Fruit fly (Drosophila melanogaster) whole organism, embryonic: ENCODE results near the gene CG8312.
A peak's percentile ranks its signal among the peaks of the same experiment; 100 is the strongest.

Experiments
- Ada2b ChIP-seq: fragments of 200-800 bp; sonication (Bioruptor generic); IDR thresholded peaks from 2 replicates; pipeline ENCODE4 v1.3.6; 2022; ENCODE audit warnings: missing biosample characterization, missing genetic modification characterization
- BEAF-32 ChIP-seq: fragments of 200-800 bp; sonication (Bioruptor generic); optimal IDR thresholded peaks from 3 replicates; lab custom pipeline; 2017; ENCODE audit warnings: missing biosample characterization, missing genetic modification characterization, mild to moderate bottlenecking, moderate library complexity, missing genetic modification reagents
- CG10366 ChIP-seq: fragments of 200-800 bp; sonication (Bioruptor generic); IDR thresholded peaks from 2 replicates; pipeline ENCODE4 v1.3.6; 2022; ENCODE audit warnings: missing biosample characterization, missing genetic modification characterization
- CG11723 ChIP-seq: fragments of 200-800 bp; sonication (Bioruptor generic); optimal IDR thresholded peaks from 2 replicates; lab custom pipeline; 2017; ENCODE audit warnings: missing biosample characterization, mild to moderate bottlenecking, missing genetic modification characterization
- CG12744 ChIP-seq: fragments of 200-800 bp; sonication (Bioruptor generic); optimal IDR thresholded peaks from 2 replicates; lab custom pipeline; 2016; ENCODE audit warnings: missing biosample characterization, missing genetic modification characterization
- CG13123 ChIP-seq: fragments of 200-800 bp; sonication (Bioruptor generic); optimal IDR thresholded peaks from 2 replicates; lab custom pipeline; 2016; ENCODE audit warnings: missing biosample characterization, missing genetic modification characterization
- CG13624 ChIP-seq: fragments of 200-800 bp; sonication (Bioruptor generic); optimal IDR thresholded peaks from 2 replicates; lab custom pipeline; 2016; ENCODE audit warnings: missing biosample characterization, missing genetic modification characterization
- CG14441 ChIP-seq: fragments of 200-800 bp; sonication (Bioruptor generic); IDR thresholded peaks from 2 replicates; pipeline ENCODE4 v1.3.6; 2022; ENCODE audit warnings: missing biosample characterization, missing genetic modification characterization
- CG14860 ChIP-seq: fragments of 200-800 bp; sonication (Bioruptor generic); IDR thresholded peaks from 3 replicates; pipeline ENCODE4 v1.3.6; 2022; ENCODE audit warnings: missing biosample characterization, missing genetic modification characterization; ENCODE audit not compliant: partially characterized antibody
- CG15011 ChIP-seq: fragments of 200-800 bp; sonication (Bioruptor generic); optimal IDR thresholded peaks from 3 replicates; lab custom pipeline; 2018; ENCODE audit warnings: missing biosample characterization, mild to moderate bottlenecking, missing genetic modification characterization
- CG31388 ChIP-seq: fragments of 200-800 bp; sonication (Bioruptor generic); optimal IDR thresholded peaks from 2 replicates; lab custom pipeline; 2016; ENCODE audit warnings: missing biosample characterization, missing genetic modification characterization
- CG32767 ChIP-seq: fragments of 200-800 bp; sonication (Bioruptor generic); IDR thresholded peaks from 2 replicates; pipeline ENCODE4 v1.3.6; 2022; ENCODE audit warnings: missing biosample characterization, missing genetic modification characterization
- CG32772 ChIP-seq: fragments of 200-800 bp; sonication (Bioruptor generic); IDR thresholded peaks from 2 replicates; pipeline ENCODE4 v1.3.6; 2022; ENCODE audit warnings: missing biosample characterization, missing genetic modification characterization
- CG43689 ChIP-seq: fragments of 200-800 bp; sonication (Bioruptor generic); IDR thresholded peaks from 2 replicates; pipeline ENCODE4 v1.3.6; 2022; ENCODE audit warnings: missing biosample characterization, missing genetic modification characterization
- CG5245 ChIP-seq: fragments of 200-800 bp; sonication (Bioruptor generic); optimal IDR thresholded peaks from 3 replicates; lab custom pipeline; 2016; ENCODE audit warnings: missing biosample characterization, missing genetic modification characterization
- CG7987 ChIP-seq: fragments of 200-800 bp; sonication (Bioruptor generic); optimal IDR thresholded peaks from 2 replicates; lab custom pipeline; 2018; ENCODE audit warnings: missing biosample characterization, mild to moderate bottlenecking, missing genetic modification characterization, moderate library complexity
- CG8290 ChIP-seq, 3 experiments: fragments of 200-800 bp; sonication (Bioruptor generic); optimal IDR thresholded peaks; 2 replicates each; lab custom pipeline; 2016 to 2019; ENCODE audit warnings: missing biosample characterization in 3 of 3, missing genetic modification characterization in 3 of 3, mild to moderate bottlenecking in 2 of 3, moderate library complexity in 1 of 3
- CG8924 ChIP-seq: fragments of 200-800 bp; optimal IDR thresholded peaks from 3 replicates; lab custom pipeline; 2019; ENCODE audit warnings: missing biosample characterization, mild to moderate bottlenecking, missing genetic modification characterization, moderate library complexity
- CG9876 ChIP-seq: fragments of 200-800 bp; sonication (Bioruptor generic); optimal IDR thresholded peaks from 2 replicates; lab custom pipeline; 2016; ENCODE audit warnings: missing biosample characterization, missing genetic modification characterization
- Dek ChIP-seq: fragments of 200-800 bp; sonication (Bioruptor generic); optimal IDR thresholded peaks from 3 replicates; lab custom pipeline; 2019; ENCODE audit warnings: missing biosample characterization, mild to moderate bottlenecking, missing genetic modification characterization, moderate library complexity
- ERR ChIP-seq: fragments of 200-800 bp; sonication (Bioruptor generic); optimal IDR thresholded peaks from 2 replicates; lab custom pipeline; 2016; ENCODE audit warnings: missing biosample characterization, missing genetic modification characterization
- Fer3 ChIP-seq: fragments of 200-800 bp; sonication (Bioruptor generic); optimal IDR thresholded peaks from 2 replicates; lab custom pipeline; 2018; ENCODE audit warnings: missing biosample characterization, mild to moderate bottlenecking, missing genetic modification characterization, moderate library complexity
- GATAe ChIP-seq: fragments of 200-800 bp; sonication (Bioruptor generic); conservative IDR thresholded peaks from 2 replicates; pipeline ENCODE4 v1.3.6; 2022; ENCODE audit warnings: missing biosample characterization, missing genetic modification characterization
- HLH3B ChIP-seq: fragments of 200-800 bp; sonication (Bioruptor generic); IDR thresholded peaks from 2 replicates; pipeline ENCODE4 v1.3.6; 2022; ENCODE audit warnings: missing biosample characterization, missing genetic modification characterization
- HLH54F ChIP-seq: fragments of 200-800 bp; sonication (Bioruptor generic); optimal IDR thresholded peaks from 3 replicates; lab custom pipeline; 2016; ENCODE audit warnings: missing biosample characterization, missing genetic modification characterization
- Jarid2 ChIP-seq: fragments of 200-800 bp; sonication (Bioruptor generic); optimal IDR thresholded peaks from 3 replicates; lab custom pipeline; 2017; ENCODE audit warnings: mild to moderate bottlenecking, missing biosample characterization, missing genetic modification reagents, missing genetic modification characterization
- Lim3 ChIP-seq: fragments of 200-800 bp; sonication (Bioruptor generic); IDR thresholded peaks from 2 replicates; pipeline ENCODE4 v1.3.6; 2022; ENCODE audit warnings: missing biosample characterization, missing genetic modification characterization
- Lpt ChIP-seq: fragments of >200 bp; optimal IDR thresholded peaks from 2 replicates; lab custom pipeline; 2018; ENCODE audit warnings: missing biosample characterization, missing genetic modification characterization
- MBD-R2 ChIP-seq: fragments of 200-800 bp; sonication (Bioruptor generic); IDR thresholded peaks from 2 replicates; pipeline ENCODE4 v1.3.6; 2022; ENCODE audit warnings: missing biosample characterization, missing genetic modification characterization
- Pdp1 ChIP-seq, 2 experiments: fragments of 200-800 bp; sonication (Bioruptor generic); optimal IDR thresholded peaks; 3 replicates each; lab custom pipeline; 2016; ENCODE audit warnings: missing biosample characterization in 2 of 2, missing genetic modification characterization in 2 of 2, mild to moderate bottlenecking in 1 of 2, moderate library complexity in 1 of 2
- az2 ChIP-seq: fragments of 200-800 bp; sonication (Bioruptor generic); optimal IDR thresholded peaks from 3 replicates; lab custom pipeline; 2016; ENCODE audit warnings: missing biosample characterization, missing genetic modification characterization
- bowl ChIP-seq: fragments of 200-800 bp; sonication (Bioruptor generic); IDR thresholded peaks from 2 replicates; pipeline ENCODE4 v1.3.6; 2022; ENCODE audit warnings: missing biosample characterization, missing genetic modification characterization
- bsh ChIP-seq, 2 experiments: fragments of 200-800 bp; sonication (Bioruptor generic); optimal IDR thresholded peaks; 2 replicates each; lab custom pipeline; 2017 to 2018; ENCODE audit warnings: mild to moderate bottlenecking in 2 of 2, missing biosample characterization in 2 of 2, missing genetic modification characterization in 2 of 2, moderate library complexity in 1 of 2
- caup ChIP-seq: fragments of 200-800 bp; sonication (Bioruptor generic); optimal IDR thresholded peaks from 3 replicates; lab custom pipeline; 2017; ENCODE audit warnings: missing biosample characterization, mild to moderate bottlenecking, missing genetic modification characterization, moderate library complexity; ENCODE audit not compliant: severe bottlenecking
- crp ChIP-seq, 2 experiments: fragments of 200-800 bp; sonication (Bioruptor generic); optimal IDR thresholded peaks; 2 replicates in 1 of 2; 3 replicates in 1 of 2; lab custom pipeline; 2017; ENCODE audit warnings: missing biosample characterization in 2 of 2, missing genetic modification characterization in 2 of 2, mild to moderate bottlenecking in 1 of 2, moderate library complexity in 1 of 2
- danr ChIP-seq: fragments of 200-800 bp; sonication (Bioruptor generic); IDR thresholded peaks from 2 replicates; pipeline ENCODE4 v1.3.6; 2022; ENCODE audit warnings: missing biosample characterization, missing genetic modification characterization
- dpn ChIP-seq, 2 experiments: fragments of 200-800 bp; sonication (Bioruptor generic); optimal IDR thresholded peaks; 3 replicates each; lab custom pipeline; 2016; ENCODE audit warnings: missing biosample characterization in 2 of 2, missing genetic modification characterization in 2 of 2
- grn ChIP-seq: fragments of 200-800 bp; sonication (Bioruptor generic); optimal IDR thresholded peaks from 3 replicates; lab custom pipeline; 2017; ENCODE audit warnings: missing biosample characterization, missing genetic modification characterization
- gsb ChIP-seq: fragments of 200-800 bp; sonication (Bioruptor generic); IDR thresholded peaks from 2 replicates; pipeline ENCODE4 v1.3.6; 2022; ENCODE audit warnings: missing biosample characterization, missing genetic modification characterization
- hkb ChIP-seq, 2 experiments: fragments of 200-800 bp in 1 of 2; fragments of >200 bp in 1 of 2; sonication (Bioruptor generic) in 1 of 2; IDR thresholded peaks in 1 of 2; optimal IDR thresholded peaks in 1 of 2; 2 replicates each; pipeline versions ENCODE4 v1.3.6 to Lab custom; 2017 to 2022; ENCODE audit warnings: missing biosample characterization in 1 of 2, missing genetic modification characterization in 1 of 2
- maf-S ChIP-seq: fragments of 200-800 bp; sonication (Bioruptor generic); optimal IDR thresholded peaks from 2 replicates; lab custom pipeline; 2016; ENCODE audit warnings: missing biosample characterization, missing genetic modification characterization
- nom ChIP-seq: fragments of 200-800 bp; sonication (Bioruptor generic); optimal IDR thresholded peaks from 2 replicates; lab custom pipeline; 2017; ENCODE audit warnings: missing biosample characterization, missing genetic modification characterization, mild to moderate bottlenecking, moderate library complexity, missing genetic modification reagents
- p53 ChIP-seq: fragments of 200-800 bp; sonication (Bioruptor generic); optimal IDR thresholded peaks from 2 replicates; lab custom pipeline; 2016; ENCODE audit warnings: missing biosample characterization, missing genetic modification characterization
- peb ChIP-seq: fragments of 200-800 bp; sonication (Bioruptor generic); IDR thresholded peaks from 2 replicates; pipeline ENCODE4 v1.3.6; 2022; ENCODE audit warnings: missing biosample characterization, missing genetic modification characterization
- ranshi ChIP-seq: fragments of 200-800 bp; sonication (Bioruptor generic); IDR thresholded peaks from 2 replicates; pipeline ENCODE4 v1.3.6; 2022; ENCODE audit warnings: missing biosample characterization, missing genetic modification characterization
- so ChIP-seq: fragments of 200-800 bp; sonication (Bioruptor generic); IDR thresholded peaks from 3 replicates; pipeline ENCODE4 v1.3.6; 2022; ENCODE audit warnings: missing biosample characterization, missing genetic modification characterization
- sob ChIP-seq: fragments of 200-800 bp; sonication (Bioruptor generic); IDR thresholded peaks from 2 replicates; pipeline ENCODE4 v1.3.6; 2022; ENCODE audit warnings: missing biosample characterization, missing genetic modification characterization
- toy ChIP-seq: fragments of 200-800 bp; sonication (Bioruptor generic); IDR thresholded peaks from 2 replicates; pipeline ENCODE4 v1.3.6; 2022; ENCODE audit warnings: missing biosample characterization, missing genetic modification characterization

CG8312 gene

dm6 chr3R:9573812-9574587 lies 17.1 kb upstream of the CG8312 start, which contains the start of gene CG9399 (continued):
- TF ChIP-seq CG31388 (GFP tag; lab: Kevin White, UChicago) (peak; percentile 91), crp (GFP tag; optimal IDR thresholded peaks at IDR 0.05; lab: Kevin White, UChicago) (peak; percentile 41 to 83), ranshi (GFP tag; lab: Robert Waterston, UW) (peak; percentile 98), CG32767 (peak; percentile 97), bsh (GFP tag; optimal IDR thresholded peaks at IDR 0.05; lab: Kevin White, UChicago) (peak; percentile 86 to 98), GATAe (GFP tag; lab: Robert Waterston, UW) (peak; percentile 90), sob (GFP tag; lab: Robert Waterston, UW) (peak; percentile 98), Ada2b (peak; percentile 95), CG13123 (GFP tag; lab: Kevin White, UChicago) (peak; percentile 95), CG43689 (peak; percentile 97), CG32772 (GFP tag; lab: Robert Waterston, UW) (peak; percentile 98), maf-S (GFP tag; lab: Kevin White, UChicago) (peak; percentile 90), bowl (GFP tag; lab: Robert Waterston, UW) (peak; percentile 96), peb (GFP tag; lab: Robert Waterston, UW) (peak; percentile 95), grn (GFP tag; lab: Kevin White, UChicago) (peak; percentile 65), p53 (peak; percentile 38), ERR (peak; percentile 82), HLH3B (GFP tag; lab: Robert Waterston, UW) (peak; percentile 98), CG13624 (GFP tag; lab: Kevin White, UChicago) (peak; percentile 83), MBD-R2 (GFP tag; lab: Robert Waterston, UW) (peak; percentile 90), CG15011 (peak; percentile 90), dpn (GFP tag; optimal IDR thresholded peaks at IDR 0.05; lab: Kevin White, UChicago) (peak; percentile 94 to 98), CG9876 (peak; percentile 78), Fer3 (tag; lab: Kevin White, UChicago) (peak; percentile 96), BEAF-32 (peak; percentile 73), caup (GFP tag; lab: Kevin White, UChicago) (peak; percentile 95), CG12744 (GFP tag; lab: Kevin White, UChicago) (peak; percentile 93), Lpt (no peak), Lim3 (GFP tag; lab: Robert Waterston, UW) (peak; percentile 94), nom (GFP tag; lab: Kevin White, UChicago) (peak; percentile 85), CG10366 (GFP tag; lab: Robert Waterston, UW) (peak; percentile 99), CG8290 (GFP tag; optimal IDR thresholded peaks at IDR 0.05; lab: Kevin White, UChicago) (peak; percentile 95), CG8290 (tag; optimal IDR thresholded peaks at IDR 0.05; lab: Kevin White, UChicago) (peak; percentile 92), hkb (optimal IDR thresholded peaks at IDR 0.05; lab: Kevin White, UChicago) (no peak), hkb (GFP tag; IDR thresholded peaks at IDR 0.05; lab: Robert Waterston, UW) (peak; percentile 98), Dek (tag; lab: Kevin White, UChicago) (peak; percentile 96), HLH54F (GFP tag; lab: Kevin White, UChicago) (peak; percentile 95), CG5245 (GFP tag; lab: Kevin White, UChicago) (peak; percentile 94), danr (GFP tag; lab: Robert Waterston, UW) (peak; percentile 94), CG14860 (GFP tag; lab: Robert Waterston, UW) (0 out of 3 replicates have a peak, but pooled peaks have one; percentile 48), Pdp1 (GFP tag; optimal IDR thresholded peaks at IDR 0.05; lab: Kevin White, UChicago) (peak; percentile 93 to 94), so (GFP tag; lab: Robert Waterston, UW) (peak; percentile 98), Jarid2 (GFP tag; lab: Kevin White, UChicago) (peak; percentile 78), CG7987 (GFP tag; lab: Kevin White, UChicago) (peak; percentile 92), CG14441 (GFP tag; lab: Robert Waterston, UW) (peak; percentile 98), CG8924 (tag; lab: Kevin White, UChicago) (peak; percentile 97), az2 (peak; percentile 98), CG11723 (peak; percentile 95), gsb (GFP tag; lab: Robert Waterston, UW) (peak; percentile 94), toy (GFP tag; lab: Robert Waterston, UW) (peak; percentile 89)
